Worm (Caenorhabditis elegans) whole organism, L4 larva: Measurements from ENCODE around the gene Y38H6A.5.
A peak's percentile ranks its signal among the peaks of the same experiment; 100 is the strongest.
"Not testable (repeated sequence)": the region's sequence is repeated elsewhere in the genome, so short reads cannot be mapped to it uniquely, and the experiment has no call there.

ENCODE experiments used
- D1046.2 ChIP-seq: fragments of 200-800 bp; sonication (Bioruptor generic); IDR thresholded peaks from 2 replicates; pipeline ENCODE4 v1.3.6; 2022; ENCODE audit warnings: missing genetic modification characterization, missing compliant biosample characterization
- F10B5.3 ChIP-seq: sonication (generic microtip); optimal IDR thresholded peaks from 2 replicates; lab custom pipeline; 2016; ENCODE audit warnings: mild to moderate bottlenecking, missing genetic modification characterization, missing compliant biosample characterization
- F37D6.2 ChIP-seq: sonication (generic microtip); optimal IDR thresholded peaks from 2 replicates; lab custom pipeline; 2016; ENCODE audit warnings: mild to moderate bottlenecking, missing genetic modification characterization, missing compliant biosample characterization
- F44E2.7 ChIP-seq: fragments of 200-800 bp; sonication (Bioruptor generic); IDR thresholded peaks from 2 replicates; pipeline ENCODE4 v2.1.2; 2022; ENCODE audit warnings: missing genetic modification characterization, missing compliant biosample characterization
- T20F7.1 ChIP-seq: fragments of 200-800 bp; sonication (Bioruptor generic); optimal IDR thresholded peaks from 2 replicates; lab custom pipeline; 2018; ENCODE audit warnings: mild to moderate bottlenecking, missing genetic modification characterization, missing compliant biosample characterization
- ZK337.2 ChIP-seq: fragments of 200-800 bp; sonication (Bioruptor generic); IDR thresholded peaks from 2 replicates; pipeline ENCODE4 v1.3.6; 2022; ENCODE audit warnings: missing genetic modification reagents, missing genetic modification characterization, missing compliant biosample characterization
- ZK546.5 ChIP-seq, 2 experiments: sonication (generic microtip); optimal IDR thresholded peaks; 2 replicates each; lab custom pipeline; 2017; ENCODE audit warnings: missing biosample characterization in 2 of 2, missing genetic modification characterization in 2 of 2
- aha-1 ChIP-seq: fragments of 150-350 bp; peaks from one replicate; lab custom pipeline; 2014; ENCODE audit warnings: missing biosample characterization, missing genetic modification characterization
- ceh-20 ChIP-seq: fragments of 200-800 bp; sonication (Bioruptor generic); IDR thresholded peaks from 2 replicates; pipeline ENCODE4 v1.3.6; 2022; ENCODE audit warnings: missing genetic modification reagents, missing genetic modification characterization, missing compliant biosample characterization
- ces-1 ChIP-seq: fragments of 150-350 bp; sonication (generic microtip); optimal IDR thresholded peaks from 4 replicates; lab custom pipeline; 2014; ENCODE audit warnings: missing biosample characterization, missing genetic modification reagents, missing genetic modification characterization
- cey-2 ChIP-seq: sonication (generic microtip); optimal IDR thresholded peaks from 3 replicates; lab custom pipeline; 2017; ENCODE audit warnings: missing genetic modification characterization, mild to moderate bottlenecking, missing compliant biosample characterization, antibody characterized with exemption, borderline replicate concordance; ENCODE audit not compliant: insufficient read depth
- ctbp-1 ChIP-seq: fragments of 200-800 bp; sonication (Bioruptor generic); IDR thresholded peaks from 2 replicates; pipeline ENCODE4 v1.3.6; 2022; ENCODE audit warnings: missing genetic modification reagents, missing genetic modification characterization, missing compliant biosample characterization
- daf-16 ChIP-seq, 3 experiments: sonication (generic microtip); optimal IDR thresholded peaks; 2 replicates each; lab custom pipeline; 2016 to 2017; ENCODE audit warnings: missing genetic modification characterization in 3 of 3, missing genetic modification reagents in 3 of 3, mild to moderate bottlenecking in 2 of 3, missing compliant biosample characterization in 2 of 3, missing biosample characterization in 1 of 3, moderate library complexity in 1 of 3
- daf-8 ChIP-seq: fragments of 200-800 bp; sonication (Bioruptor generic); IDR thresholded peaks from 2 replicates; pipeline ENCODE4 v1.3.6; 2022; ENCODE audit warnings: missing genetic modification characterization, missing compliant biosample characterization
- duxl-1 ChIP-seq: sonication (generic microtip); optimal IDR thresholded peaks from 2 replicates; lab custom pipeline; 2016; ENCODE audit warnings: mild to moderate bottlenecking, missing genetic modification characterization, moderate library complexity, missing compliant biosample characterization; ENCODE audit not compliant: poor library complexity
- dve-1 ChIP-seq: sonication (generic microtip); optimal IDR thresholded peaks from 2 replicates; lab custom pipeline; 2017; ENCODE audit warnings: antibody characterized with exemption, mild to moderate bottlenecking, missing genetic modification characterization, missing compliant biosample characterization; ENCODE audit not compliant: insufficient read depth
- egl-43 ChIP-seq: fragments of 200-800 bp; sonication (Bioruptor generic); IDR thresholded peaks from 2 replicates; pipeline ENCODE4 v1.3.6; 2022; ENCODE audit warnings: missing genetic modification reagents, missing genetic modification characterization, missing compliant biosample characterization
- gei-8 ChIP-seq: fragments of 200-800 bp; sonication (Bioruptor generic); optimal IDR thresholded peaks from 2 replicates; lab custom pipeline; 2018; ENCODE audit warnings: mild to moderate bottlenecking, missing genetic modification characterization, missing compliant biosample characterization
- hmg-1.1 ChIP-seq: fragments of 200-800 bp; sonication (Bioruptor generic); IDR thresholded peaks from 2 replicates; pipeline ENCODE4 v1.3.6; 2022; ENCODE audit warnings: missing genetic modification reagents, missing genetic modification characterization, missing compliant biosample characterization
- lim-7 ChIP-seq: fragments of 200-800 bp; sonication (Bioruptor generic); IDR thresholded peaks from 2 replicates; pipeline ENCODE4 v1.3.6; 2022; ENCODE audit warnings: missing genetic modification characterization, missing compliant biosample characterization
- lin-39 ChIP-seq: fragments of 150-350 bp; optimal IDR thresholded peaks from 2 replicates; lab custom pipeline; 2014; ENCODE audit warnings: missing biosample characterization, missing genetic modification reagents, missing genetic modification characterization
- lsy-2 ChIP-seq, 2 experiments: fragments of 150-350 bp in 1 of 2; sonication (generic microtip) in 1 of 2; optimal IDR thresholded peaks; 2 replicates each; lab custom pipeline; 2014 to 2017; ENCODE audit warnings: missing biosample characterization in 2 of 2, missing genetic modification characterization in 2 of 2
- mep-1 ChIP-seq: fragments of 150-350 bp; sonication (generic microtip); optimal IDR thresholded peaks from 3 replicates; lab custom pipeline; 2014; ENCODE audit warnings: missing biosample characterization, missing genetic modification characterization
- nhr-111 ChIP-seq: fragments of 200-800 bp; sonication (Bioruptor generic); optimal IDR thresholded peaks from 2 replicates; lab custom pipeline; 2018; ENCODE audit warnings: mild to moderate bottlenecking, missing genetic modification characterization, missing compliant biosample characterization
- nhr-28 ChIP-seq: fragments of 150-350 bp; optimal IDR thresholded peaks from 2 replicates; lab custom pipeline; 2014; ENCODE audit warnings: missing biosample characterization, missing genetic modification characterization
- nhr-42 ChIP-seq: fragments of 200-800 bp; sonication (Bioruptor generic); IDR thresholded peaks from 2 replicates; pipeline ENCODE4 v1.3.6; 2022; ENCODE audit warnings: missing genetic modification characterization, missing compliant biosample characterization
- nhr-6 ChIP-seq: fragments of 150-350 bp; optimal IDR thresholded peaks from 2 replicates; lab custom pipeline; 2014; ENCODE audit warnings: missing biosample characterization, missing genetic modification characterization
- nhr-77 ChIP-seq: fragments of 150-350 bp; optimal IDR thresholded peaks from 2 replicates; lab custom pipeline; 2014; ENCODE audit warnings: missing biosample characterization, missing genetic modification characterization
- sdz-12 ChIP-seq: fragments of 200-800 bp; sonication (Bioruptor generic); optimal IDR thresholded peaks from 2 replicates; lab custom pipeline; 2018; ENCODE audit warnings: mild to moderate bottlenecking, missing genetic modification characterization, missing compliant biosample characterization
- snpc-1.2 ChIP-seq: fragments of 200-800 bp; sonication (Bioruptor generic); IDR thresholded peaks from 2 replicates; pipeline ENCODE4 v1.3.6; 2022; ENCODE audit warnings: missing genetic modification reagents, missing genetic modification characterization, missing compliant biosample characterization
- spr-3 ChIP-seq: fragments of 200-800 bp; sonication (Bioruptor generic); optimal IDR thresholded peaks from 2 replicates; lab custom pipeline; 2018; ENCODE audit warnings: mild to moderate bottlenecking, missing genetic modification characterization, missing compliant biosample characterization
- tra-1 ChIP-seq: fragments of 200-800 bp; sonication (Bioruptor generic); IDR thresholded peaks from 2 replicates; pipeline ENCODE4 v1.3.6; 2022; ENCODE audit warnings: missing genetic modification reagents, missing genetic modification characterization, missing compliant biosample characterization
- zfp-3 ChIP-seq: fragments of 200-800 bp; sonication (Bioruptor generic); conservative IDR thresholded peaks from 2 replicates; pipeline ENCODE4 v1.3.6; 2022; ENCODE audit warnings: missing genetic modification reagents, missing genetic modification characterization, missing compliant biosample characterization
- zip-2 ChIP-seq: fragments of 150-350 bp; optimal IDR thresholded peaks from 2 replicates; lab custom pipeline; 2014; ENCODE audit warnings: missing biosample characterization, missing genetic modification characterization

The Y38H6A.5 gene

DNA sequence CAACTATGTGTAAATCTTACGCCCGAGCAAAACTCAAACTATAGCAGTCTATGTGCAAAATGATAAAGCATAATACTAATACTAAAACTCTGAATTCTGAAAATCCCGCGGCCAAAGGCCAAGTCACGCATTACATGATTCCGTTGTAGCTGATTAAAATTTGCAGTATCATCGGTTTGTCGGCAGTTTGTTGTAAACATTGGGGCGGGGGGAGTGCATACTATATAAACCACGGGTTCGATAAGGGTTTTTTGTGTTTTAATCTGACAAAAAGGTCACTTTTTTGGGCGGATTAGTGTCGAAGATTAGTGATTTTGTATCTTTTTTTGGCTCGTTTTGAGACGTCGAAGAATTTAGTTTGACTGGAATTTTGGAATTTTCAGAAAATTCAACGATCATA is 39.3 kb upstream of the Y38H6A.5 start (continued):
- TF ChIP-seq mep-1 (tag; lab: Kevin White, UChicago), result no peak
- no peak for TF ChIP-seq sdz-12
- no peak for TF ChIP-seq lin-39 (tag; lab: Kevin White, UChicago)
- TF ChIP-seq snpc-1.2, result no peak
- no peak for TF ChIP-seq F37D6.2 (tag; lab: Kevin White, UChicago)
- TF ChIP-seq dve-1, result peak; percentile 30
- no peak for TF ChIP-seq tra-1 (GFP tag; lab: Robert Waterston, UW)
- TF ChIP-seq aha-1 (tag; lab: Kevin White, UChicago), result no peak
- TF ChIP-seq nhr-77 (tag; lab: Kevin White, UChicago), result peak; percentile 34
- TF ChIP-seq F10B5.3 (tag; lab: Kevin White, UChicago), result no peak
- TF ChIP-seq hmg-1.1 (GFP tag; lab: Robert Waterston, UW), result no peak
- no peak for TF ChIP-seq duxl-1 (tag; lab: Kevin White, UChicago)
- TF ChIP-seq lsy-2 (tag; optimal IDR thresholded peaks at IDR 0.05; lab: Kevin White, UChicago), result no peak
- TF ChIP-seq gei-8, result no peak
- no peak for TF ChIP-seq zfp-3 (GFP tag; lab: Robert Waterston, UW)
- TF ChIP-seq zip-2 (tag; lab: Kevin White, UChicago), result no peak
- TF ChIP-seq nhr-28 (tag; lab: Kevin White, UChicago), result peak; percentile 60
- no peak for TF ChIP-seq nhr-42

DNA sequence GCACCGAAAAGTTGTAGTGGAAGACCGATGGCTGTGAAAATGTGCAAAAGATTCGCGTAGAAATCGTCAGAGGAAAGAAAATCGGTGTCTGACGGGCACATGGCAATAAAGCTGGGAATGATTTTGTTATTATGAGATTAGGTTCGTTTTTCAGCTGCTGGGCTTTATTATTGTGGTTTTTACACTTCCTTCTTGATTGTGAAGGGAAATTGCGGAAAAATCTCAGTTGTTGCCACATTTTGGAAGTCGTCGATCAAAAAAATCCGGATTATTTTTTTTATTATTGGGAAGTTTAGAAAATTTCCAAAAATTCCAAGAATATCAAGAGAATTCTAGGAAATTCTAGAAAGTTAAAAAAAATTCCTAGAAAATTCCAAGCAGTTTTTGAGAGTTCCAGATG is 34.0 kb upstream of the Y38H6A.5 start, which contains the start of gene srh-177:
Gene srh-177, minus strand, starts transcription at position 101 of the 400 bp plus-strand sequence.
- not testable (repeated sequence) for TF ChIP-seq T20F7.1 (GFP tag; lab: Kevin White, UChicago); cey-2; F44E2.7 (GFP tag; lab: Robert Waterston, UW)

DNA sequence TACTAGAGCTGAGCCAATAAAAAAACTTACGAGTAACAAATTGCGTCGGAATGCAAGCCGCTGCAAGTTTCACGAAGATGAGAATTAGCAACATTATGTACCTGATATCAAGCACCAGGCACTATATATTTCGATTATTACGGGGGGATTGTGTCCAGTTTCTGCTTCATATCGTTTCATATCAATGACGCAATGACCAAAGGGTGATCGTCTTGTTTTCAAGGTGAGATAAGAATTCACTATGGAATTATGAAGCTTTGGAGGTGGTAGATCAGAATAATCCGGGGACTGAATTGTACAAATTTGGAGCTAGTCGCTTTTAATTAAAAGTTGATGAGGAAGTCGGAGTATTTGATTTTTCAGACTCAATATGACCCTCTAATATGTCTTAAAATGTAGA is 31.7 kb upstream of the Y38H6A.5 start, which contains the start of gene K02E2.8:
Gene K02E2.8, minus strand, starts transcription at position 101 of the 400 bp plus-strand sequence.
- TF ChIP-seq nhr-111 (GFP tag; lab: Kevin White, UChicago) (no peak), aha-1 (tag; lab: Kevin White, UChicago) (peak; percentile 6), nhr-77 (tag; lab: Kevin White, UChicago) (no peak)

DNA sequence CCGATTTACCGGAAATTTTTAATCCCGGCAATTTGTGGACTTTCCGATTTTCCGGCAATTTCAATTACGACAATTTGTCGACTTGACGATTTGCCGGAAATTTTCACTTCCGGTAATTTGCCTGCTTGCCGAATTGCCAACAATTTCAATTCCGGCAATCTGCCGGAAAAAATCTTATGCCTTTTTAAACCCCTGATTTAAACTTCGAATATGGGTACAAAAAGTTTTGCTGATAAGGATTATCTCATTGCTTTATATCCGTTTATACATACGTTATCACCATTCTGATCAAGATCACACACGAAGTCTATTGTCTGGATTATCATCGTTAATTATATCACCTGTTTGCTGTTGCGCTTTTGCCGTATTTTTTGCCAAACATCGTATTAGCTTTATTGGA is 21.3 kb upstream of the Y38H6A.5 start, which contains the start of gene grd-11:
Gene grd-11, plus strand, starts transcription at position 301 of the 400 bp plus-strand sequence.
- TF ChIP-seq aha-1 (tag; lab: Kevin White, UChicago), result peak; percentile 29
- TF ChIP-seq ctbp-1 (GFP tag; lab: Robert Waterston, UW), result no peak

DNA sequence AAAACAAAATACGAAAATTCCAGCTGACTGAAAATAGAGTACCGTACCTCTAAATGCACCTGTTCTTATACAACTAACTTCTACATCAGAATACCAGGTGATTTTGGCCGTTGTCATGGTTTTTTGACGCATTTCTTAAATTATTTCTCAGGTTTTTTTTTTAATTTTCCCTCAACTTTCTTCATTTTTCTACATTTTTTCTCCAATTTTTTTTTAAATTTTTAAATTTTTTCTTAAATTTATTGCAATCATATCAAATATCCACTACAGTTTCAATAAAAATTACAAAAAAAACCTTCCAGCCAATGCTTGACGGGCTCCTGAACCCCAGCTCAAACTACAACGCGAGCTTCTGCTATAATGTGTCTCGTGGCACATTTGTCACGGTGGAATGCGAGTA is 16.0 kb upstream of the Y38H6A.5 start, which contains the start of gene K02E2.1:
Gene K02E2.1, plus strand, starts transcription at position 301 of the 400 bp plus-strand sequence.
- TF ChIP-seq ZK337.2 (GFP tag; lab: Robert Waterston, UW), result no peak
- no peak for TF ChIP-seq ZK546.5 (tag; optimal IDR thresholded peaks at IDR 0.05; lab: Kevin White, UChicago)
- TF ChIP-seq lim-7 (GFP tag; lab: Robert Waterston, UW), result no peak

DNA sequence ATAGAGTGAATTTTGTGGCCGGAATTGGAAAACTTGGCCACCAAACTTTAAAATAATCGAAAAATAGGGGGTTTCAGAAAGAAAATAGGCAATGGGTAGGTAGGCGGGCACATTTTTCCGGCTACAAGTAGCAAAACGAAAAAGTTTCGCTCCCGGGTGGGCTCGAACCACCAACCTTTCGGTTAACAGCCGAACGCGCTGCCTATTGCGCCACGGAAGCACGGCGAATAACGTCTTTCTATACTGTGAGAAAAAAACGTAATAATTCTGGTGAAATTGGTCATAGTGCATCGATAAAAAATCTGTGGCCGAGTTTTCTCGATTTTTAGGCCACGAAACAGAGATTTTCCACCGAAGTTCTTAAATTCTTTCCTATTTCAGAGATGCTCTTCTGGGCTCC is 15.2 kb upstream of the Y38H6A.5 start:
- TF ChIP-seq daf-8 (0 out of 2 replicates have a peak, but pooled peaks have one; percentile 18), F44E2.7 (GFP tag; lab: Robert Waterston, UW) (peak; percentile 86; the same call in 1 of the 2 replicates), ces-1 (GFP tag; lab: Kevin White, UChicago) (no peak), aha-1 (tag; lab: Kevin White, UChicago) (no peak), ceh-20 (0 out of 2 replicates have a peak, but pooled peaks have one; percentile 30), daf-16 (GFP tag; optimal IDR thresholded peaks at IDR 0.05; lab: Kevin White, UChicago) (peak in 1 of 2 experiments; percentile 50), daf-16 (tag; optimal IDR thresholded peaks at IDR 0.05; lab: Kevin White, UChicago) (peak; percentile 10), egl-43 (GFP tag; lab: Robert Waterston, UW) (peak; percentile 66), lim-7 (GFP tag; lab: Robert Waterston, UW) (0 out of 2 replicates have a peak, but pooled peaks have one; percentile 50), D1046.2 (GFP tag; lab: Robert Waterston, UW) (peak; percentile 65; the same call in 1 of the 2 replicates), spr-3 (GFP tag; lab: Kevin White, UChicago) (no peak), nhr-6 (tag; lab: Kevin White, UChicago) (no peak)
